Worm (Caenorhabditis elegans): ENCODE data around the gene sru-21.

sru-21 gene

ce11 chrIV:13666849-13667430, 40.4 kb downstream of the sru-21 start, which contains the start of gene fbxa-215:
Gene fbxa-215, minus strand, starts transcription at chrIV:13666909.
- no peak for TF ChIP-seq ZK546.5 (tag; optimal IDR thresholded peaks at IDR 0.05)
- TF ChIP-seq nhr-41 (GFP tag; IDR thresholded peaks at IDR 0.05) = no peak
- no peak for TF ChIP-seq zip-11 (GFP tag; IDR thresholded peaks at IDR 0.05)
- no peak for TF ChIP-seq pha-4 (GFP tag; IDR thresholded peaks at IDR 0.05)
- TF ChIP-seq pha-4 (tag; optimal IDR thresholded peaks at IDR 0.05) = no peak
- TF ChIP-seq snpc-1.2 (GFP tag; IDR thresholded peaks at IDR 0.05) = peak; percentile 70; the same call in 1 of the 2 replicates
- no peak for TF ChIP-seq R02D3.7 (tag; optimal IDR thresholded peaks at IDR 0.05)

ce11 chrIV:13667975-13668374, 41.4 kb downstream of the sru-21 start:
- TF ChIP-seq arid-1 (GFP tag; conservative IDR thresholded peaks at IDR 0.05) (0 out of 2 replicates have a peak, but pooled peaks have one; percentile 45), snpc-1.2 (GFP tag; IDR thresholded peaks at IDR 0.05) (peak; percentile 77)

ce11 chrIV:13673504-13673903, 46.9 kb downstream of the sru-21 start, which contains the start of gene oac-48:
Gene oac-48, plus strand, starts transcription at chrIV:13673804.
- TF ChIP-seq ceh-20 (GFP tag; IDR thresholded peaks at IDR 0.05) (no peak), spr-3 (GFP tag; optimal IDR thresholded peaks at IDR 0.05) (no peak), unc-62 (GFP tag; optimal IDR thresholded peaks at IDR 0.05 in 1 of 2) (peak in 1 of 2 experiments; percentile 38), unc-62 (tag; optimal IDR thresholded peaks at IDR 0.05) (no peak)

- TF ChIP-seq ceh-32 (tag; optimal IDR thresholded peaks at IDR 0.05; ENCODE audit: poor library complexity) (no peak), ceh-62 (tag; optimal IDR thresholded peaks at IDR 0.05) (no peak), hif-1 (tag; optimal IDR thresholded peaks at IDR 0.05) (no peak), Y5F2A.4 (GFP tag; optimal IDR thresholded peaks at IDR 0.05) (no peak), lir-3 (tag; optimal IDR thresholded peaks at IDR 0.05) (no peak), unc-62 (GFP tag; optimal IDR thresholded peaks at IDR 0.05 in 1 of 2) (peak in 1 of 2 experiments; percentile 23), unc-62 (tag; optimal IDR thresholded peaks at IDR 0.05) (no peak), ceh-82 (tag; optimal IDR thresholded peaks at IDR 0.05) (no peak), attf-4 (tag; optimal IDR thresholded peaks at IDR 0.05) (no peak)
These were observed 52.1 kb downstream of the sru-21 start, which contains the start of gene srlf-26 for ce11 chrIV:13678649-13679048. Gene srlf-26, plus strand, starts transcription at chrIV:13678949.

- no peak for TF ChIP-seq ZK337.2 (GFP tag; IDR thresholded peaks at IDR 0.05)
- TF ChIP-seq nhr-42 (GFP tag; IDR thresholded peaks at IDR 0.05) = no peak
- TF ChIP-seq ceh-32 (tag; optimal IDR thresholded peaks at IDR 0.05; ENCODE audit: poor library complexity) = no peak
- no peak for TF ChIP-seq saeg-2 (GFP tag; IDR thresholded peaks at IDR 0.05)
- no peak for TF ChIP-seq lin-15B (tag; optimal IDR thresholded peaks at IDR 0.05)
- TF ChIP-seq dmd-8 (GFP tag; IDR thresholded peaks at IDR 0.05) = no peak
- TF ChIP-seq unc-39 (tag; optimal IDR thresholded peaks at IDR 0.05) = no peak
- TF ChIP-seq zag-1 (tag; optimal IDR thresholded peaks at IDR 0.05) = no peak
- TF ChIP-seq snpc-4 (tag; optimal IDR thresholded peaks at IDR 0.05) = no peak
- TF ChIP-seq egl-43 (GFP tag; IDR thresholded peaks at IDR 0.05) = no peak
These were observed 52.9 kb downstream of the sru-21 start for ce11 chrIV:13679495-13679894.
